Comparison of ENCODE assay signal across 4 worm cellular contexts in genomic region chrV:9645507-9645906, ce11.
TF ChIP-seq lines count a peak whose summit lies in the region.

Gene atl-1, minus strand, starts transcription at chrV:9645595.
Gene hcp-2, plus strand, starts transcription at chrV:9645859.

TF ChIP-seq in whole organism, L1 larva, 84 proteins besides CTCF, POLR2A, EP300 and RAD21:
- TF ChIP-seq nhr-90 (tag; optimal IDR thresholded peaks at IDR 0.05; lab: Kevin White, UChicago; ENCODE audit: poor library complexity) (no peak), unc-86 (tag; optimal IDR thresholded peaks at IDR 0.05; lab: Kevin White, UChicago) (no peak), dpl-1 (GFP tag; optimal IDR thresholded peaks at IDR 0.05; lab: Kevin White, UChicago) (peak; percentile 50 to 82 (median 70)), lin-35 (GFP tag; optimal IDR thresholded peaks at IDR 0.05; lab: Kevin White, UChicago) (peak; percentile 49 to 87), efl-1 (optimal IDR thresholded peaks at IDR 0.05; lab: Kevin White, UChicago) (peak; percentile 69 to 83), efl-1 (GFP tag; optimal IDR thresholded peaks at IDR 0.05 in 1 of 2; lab: Kevin White, UChicago) (peak; percentile 78 to 97), lin-15B (tag; optimal IDR thresholded peaks at IDR 0.05; lab: Kevin White, UChicago) (peak; percentile 11), C16A3.4 (tag; optimal IDR thresholded peaks at IDR 0.05; lab: Kevin White, UChicago) (peak; percentile 9)

TF ChIP-seq in whole organism, L2 larva, 48 proteins besides CTCF, POLR2A, EP300 and RAD21:
- TF ChIP-seq gmeb-1 (tag; optimal IDR thresholded peaks at IDR 0.05; lab: Kevin White, UChicago) (peak; percentile 45), ztf-4 (tag; optimal IDR thresholded peaks at IDR 0.05; lab: Kevin White, UChicago) (no peak)

TF ChIP-seq in whole organism, L4 larva, 104 proteins besides CTCF, POLR2A, EP300 and RAD21:
- TF ChIP-seq dpl-1 (GFP tag; optimal IDR thresholded peaks at IDR 0.05; lab: Kevin White, UChicago): peak; percentile 62
- TF ChIP-seq nhr-48 (tag; optimal IDR thresholded peaks at IDR 0.05; lab: Kevin White, UChicago): no peak

TF ChIP-seq in whole organism, young adult, 124 proteins besides CTCF, POLR2A, EP300 and RAD21:
- peak; percentile 48; the same call in 1 of the 2 replicates for TF ChIP-seq madf-6 (GFP tag; IDR thresholded peaks at IDR 0.05; lab: Robert Waterston, UW)
- no peak for TF ChIP-seq lin-26 (GFP tag; IDR thresholded peaks at IDR 0.05; lab: Robert Waterston, UW)
- TF ChIP-seq sdz-38 (tag; optimal IDR thresholded peaks at IDR 0.05; lab: Kevin White, UChicago): no peak
- TF ChIP-seq dpl-1 (GFP tag; optimal IDR thresholded peaks at IDR 0.05; lab: Kevin White, UChicago): peak; percentile 34
- 0 out of 2 replicates have a peak, but pooled peaks have one; percentile 14 for TF ChIP-seq D2030.7 (GFP tag; IDR thresholded peaks at IDR 0.05; lab: Robert Waterston, UW)
- TF ChIP-seq let-607 (tag; optimal IDR thresholded peaks at IDR 0.05; lab: Kevin White, UChicago): no peak
- peak; percentile 74 for TF ChIP-seq efl-1 (GFP tag; optimal IDR thresholded peaks at IDR 0.05; lab: Kevin White, UChicago)
- no peak for TF ChIP-seq athp-1 (tag; optimal IDR thresholded peaks at IDR 0.05; lab: Kevin White, UChicago)
- no peak for TF ChIP-seq mxl-1 (tag; optimal IDR thresholded peaks at IDR 0.05; lab: Kevin White, UChicago)
- TF ChIP-seq Y53F4B.3 (GFP tag; IDR thresholded peaks at IDR 0.05; lab: Robert Waterston, UW): no peak
- peak; percentile 3 for TF ChIP-seq lin-54 (GFP tag; optimal IDR thresholded peaks at IDR 0.05; lab: Kevin White, UChicago)
- TF ChIP-seq F57A8.1 (GFP tag; optimal IDR thresholded peaks at IDR 0.05; lab: Kevin White, UChicago): no peak
- peak; percentile 26 for TF ChIP-seq lsl-1 (GFP tag; optimal IDR thresholded peaks at IDR 0.05; lab: Kevin White, UChicago)
